Worm (Caenorhabditis elegans) whole organism, L4 larva: ENCODE results near the gene srw-2.

Experiments
- D1046.2 ChIP-seq: fragments of 200-800 bp; sonication (Bioruptor generic); IDR thresholded peaks from 2 replicates; pipeline ENCODE4 v1.3.6; 2022; ENCODE audit warnings: missing genetic modification characterization, missing compliant biosample characterization
- F26F4.8 ChIP-seq: fragments of 200-800 bp; sonication (Bioruptor generic); conservative IDR thresholded peaks from 2 replicates; pipeline ENCODE4 v1.3.6; 2022; ENCODE audit warnings: missing genetic modification characterization, missing compliant biosample characterization
- F49E8.2 ChIP-seq: sonication (generic microtip); optimal IDR thresholded peaks from 2 replicates; lab custom pipeline; 2016; ENCODE audit warnings: missing compliant biosample characterization, mild to moderate bottlenecking, missing genetic modification characterization, borderline replicate concordance
- aha-1 ChIP-seq: fragments of 150-350 bp; peaks from one replicate; lab custom pipeline; 2014; ENCODE audit warnings: missing biosample characterization, missing genetic modification characterization
- aly-2 ChIP-seq: sonication (generic microtip); optimal IDR thresholded peaks from 2 replicates; lab custom pipeline; 2018; ENCODE audit warnings: missing biosample characterization, missing genetic modification characterization
- arid-1 ChIP-seq: fragments of 200-800 bp; sonication (Bioruptor generic); conservative IDR thresholded peaks from 2 replicates; pipeline ENCODE4 v1.3.6; 2022; ENCODE audit warnings: missing genetic modification reagents, missing genetic modification characterization, missing compliant biosample characterization
- attf-4 ChIP-seq: sonication (generic microtip); optimal IDR thresholded peaks from 3 replicates; lab custom pipeline; 2017; ENCODE audit warnings: missing biosample characterization, missing genetic modification characterization
- ces-1 ChIP-seq: fragments of 150-350 bp; sonication (generic microtip); optimal IDR thresholded peaks from 4 replicates; lab custom pipeline; 2014; ENCODE audit warnings: missing biosample characterization, missing genetic modification reagents, missing genetic modification characterization
- daf-16 ChIP-seq, 3 experiments: sonication (generic microtip); optimal IDR thresholded peaks; 2 replicates each; lab custom pipeline; 2016 to 2017; ENCODE audit warnings: missing genetic modification characterization in 3 of 3, missing genetic modification reagents in 3 of 3, mild to moderate bottlenecking in 2 of 3, missing compliant biosample characterization in 2 of 3, missing biosample characterization in 1 of 3, moderate library complexity in 1 of 3
- daf-19 ChIP-seq: fragments of 200-800 bp; sonication (Bioruptor generic); conservative IDR thresholded peaks from 2 replicates; pipeline ENCODE4 v1.3.6; 2022; ENCODE audit warnings: missing genetic modification characterization, missing compliant biosample characterization
- dmd-6 ChIP-seq: fragments of 200-800 bp; sonication (Bioruptor generic); IDR thresholded peaks from 2 replicates; pipeline ENCODE4 v1.3.6; 2022; ENCODE audit warnings: missing genetic modification reagents, missing genetic modification characterization, missing compliant biosample characterization
- dmd-8 ChIP-seq: fragments of 200-800 bp; sonication (Bioruptor generic); IDR thresholded peaks from 2 replicates; pipeline ENCODE4 v1.3.6; 2022; ENCODE audit warnings: missing genetic modification characterization, missing compliant biosample characterization
- dve-1 ChIP-seq: sonication (generic microtip); optimal IDR thresholded peaks from 2 replicates; lab custom pipeline; 2017; ENCODE audit warnings: antibody characterized with exemption, mild to moderate bottlenecking, missing genetic modification characterization, missing compliant biosample characterization; ENCODE audit not compliant: insufficient read depth
- gei-8 ChIP-seq: fragments of 200-800 bp; sonication (Bioruptor generic); optimal IDR thresholded peaks from 2 replicates; lab custom pipeline; 2018; ENCODE audit warnings: mild to moderate bottlenecking, missing genetic modification characterization, missing compliant biosample characterization
- hif-1 ChIP-seq, 2 experiments: sonication (generic microtip); optimal IDR thresholded peaks; 2 replicates each; lab custom pipeline; 2016 to 2017; ENCODE audit warnings: missing compliant biosample characterization in 2 of 2, missing genetic modification characterization in 2 of 2, missing genetic modification reagents in 2 of 2, missing genotype in 2 of 2, mild to moderate bottlenecking in 1 of 2
- lin-1 ChIP-seq: fragments of 200-800 bp; sonication (Bioruptor generic); IDR thresholded peaks from 2 replicates; pipeline ENCODE4 v1.3.6; 2022; ENCODE audit warnings: missing genetic modification reagents, missing genetic modification characterization, missing compliant biosample characterization
- lin-15B ChIP-seq: fragments of 150-350 bp; sonication (generic microtip); optimal IDR thresholded peaks from 3 replicates; lab custom pipeline; 2014; ENCODE audit warnings: missing biosample characterization, missing genetic modification characterization
- lin-29 ChIP-seq: fragments of 200-800 bp; sonication (Bioruptor generic); IDR thresholded peaks from 2 replicates; pipeline ENCODE4 v1.3.6; 2022; ENCODE audit warnings: missing genetic modification reagents, missing genetic modification characterization, missing compliant biosample characterization
- lir-3 ChIP-seq: sonication (generic microtip); optimal IDR thresholded peaks from 2 replicates; lab custom pipeline; 2016; ENCODE audit warnings: mild to moderate bottlenecking, missing genetic modification characterization, missing compliant biosample characterization
- madf-5 ChIP-seq, 2 experiments: fragments of 200-800 bp; sonication (Bioruptor generic); IDR thresholded peaks; 2 replicates each; pipeline ENCODE4 v1.3.6; 2022; ENCODE audit warnings: missing compliant biosample characterization in 2 of 2, missing genetic modification characterization in 2 of 2
- mdt-29 ChIP-seq: fragments of 200-800 bp; sonication (Bioruptor generic); IDR thresholded peaks from 2 replicates; pipeline ENCODE4 v1.3.6; 2022; ENCODE audit warnings: missing genetic modification reagents, missing genetic modification characterization, missing compliant biosample characterization
- mxl-3 ChIP-seq: fragments of 200-800 bp; sonication (Bioruptor generic); optimal IDR thresholded peaks from 2 replicates; lab custom pipeline; 2018; ENCODE audit warnings: mild to moderate bottlenecking, missing genetic modification characterization, missing compliant biosample characterization
- nhr-10 ChIP-seq: fragments of 150-350 bp; optimal IDR thresholded peaks from 2 replicates; lab custom pipeline; 2014; ENCODE audit warnings: missing biosample characterization, missing genetic modification characterization
- nhr-102 ChIP-seq: sonication (generic microtip); optimal IDR thresholded peaks from 2 replicates; lab custom pipeline; 2016; ENCODE audit warnings: mild to moderate bottlenecking, missing genetic modification characterization, moderate library complexity, missing compliant biosample characterization
- nhr-11 ChIP-seq: fragments of 150-350 bp; optimal IDR thresholded peaks from 2 replicates; lab custom pipeline; 2014; ENCODE audit warnings: missing biosample characterization, missing genetic modification characterization
- nhr-111 ChIP-seq: fragments of 200-800 bp; sonication (Bioruptor generic); optimal IDR thresholded peaks from 2 replicates; lab custom pipeline; 2018; ENCODE audit warnings: mild to moderate bottlenecking, missing genetic modification characterization, missing compliant biosample characterization
- nhr-28 ChIP-seq: fragments of 150-350 bp; optimal IDR thresholded peaks from 2 replicates; lab custom pipeline; 2014; ENCODE audit warnings: missing biosample characterization, missing genetic modification characterization
- nhr-41 ChIP-seq: fragments of 200-800 bp; sonication (Bioruptor generic); IDR thresholded peaks from 2 replicates; pipeline ENCODE4 v1.3.6; 2022; ENCODE audit warnings: missing genetic modification reagents, missing genetic modification characterization, missing compliant biosample characterization
- nhr-6 ChIP-seq: fragments of 150-350 bp; optimal IDR thresholded peaks from 2 replicates; lab custom pipeline; 2014; ENCODE audit warnings: missing biosample characterization, missing genetic modification characterization
- nhr-77 ChIP-seq: fragments of 150-350 bp; optimal IDR thresholded peaks from 2 replicates; lab custom pipeline; 2014; ENCODE audit warnings: missing biosample characterization, missing genetic modification characterization
- pha-4 ChIP-seq, 2 experiments: fragments of 150-350 bp in 1 of 2; fragments of 200-800 bp in 1 of 2; sonication (Bioruptor generic) in 1 of 2; IDR thresholded peaks in 1 of 2; optimal IDR thresholded peaks in 1 of 2; 2 replicates each; pipeline versions ENCODE4 v1.3.6 to Lab custom; 2014 to 2022; ENCODE audit warnings: missing genetic modification characterization in 2 of 2, missing genetic modification reagents in 2 of 2, missing biosample characterization in 1 of 2, missing compliant biosample characterization in 1 of 2
- php-3 ChIP-seq: fragments of 200-800 bp; sonication (Bioruptor generic); IDR thresholded peaks from 2 replicates; pipeline ENCODE4 v1.3.6; 2022; ENCODE audit warnings: missing genetic modification reagents, missing genetic modification characterization, missing compliant biosample characterization
- pqm-1 ChIP-seq: sonication (generic microtip); optimal IDR thresholded peaks from 2 replicates; lab custom pipeline; 2017; ENCODE audit warnings: missing biosample characterization, missing genetic modification characterization
- skn-1 ChIP-seq: fragments of 150-350 bp; optimal IDR thresholded peaks from 2 replicates; lab custom pipeline; 2014; ENCODE audit warnings: missing biosample characterization, missing genetic modification characterization
- spr-3 ChIP-seq: fragments of 200-800 bp; sonication (Bioruptor generic); optimal IDR thresholded peaks from 2 replicates; lab custom pipeline; 2018; ENCODE audit warnings: mild to moderate bottlenecking, missing genetic modification characterization, missing compliant biosample characterization
- unc-130 ChIP-seq: sonication (generic microtip); optimal IDR thresholded peaks from 2 replicates; lab custom pipeline; 2016; ENCODE audit warnings: missing genetic modification reagents, missing genetic modification characterization, missing compliant biosample characterization
- unc-39 ChIP-seq: sonication (generic microtip); optimal IDR thresholded peaks from 2 replicates; lab custom pipeline; 2017; ENCODE audit warnings: missing biosample characterization, missing genetic modification characterization
- unc-62 ChIP-seq, 3 experiments: fragments of 150-350 bp in 1 of 3; sonication (generic microtip); optimal IDR thresholded peaks in 2 of 3; peaks in 1 of 3; 1 replicate in 1 of 3; 2 replicates in 2 of 3; lab custom pipeline; 2014 to 2017; ENCODE audit warnings: missing biosample characterization in 3 of 3, missing genetic modification characterization in 3 of 3, missing genetic modification reagents in 3 of 3, missing genotype in 1 of 3
- vab-7 ChIP-seq: fragments of 200-800 bp; sonication (Bioruptor generic); IDR thresholded peaks from 2 replicates; pipeline ENCODE4 v1.3.6; 2022; ENCODE audit warnings: missing genetic modification reagents, missing genetic modification characterization, missing compliant biosample characterization
- zfp-2 ChIP-seq: sonication (generic microtip); optimal IDR thresholded peaks from 2 replicates; lab custom pipeline; 2016; ENCODE audit warnings: mild to moderate bottlenecking, missing genetic modification characterization, missing compliant biosample characterization

srw-2 gene

DNA sequence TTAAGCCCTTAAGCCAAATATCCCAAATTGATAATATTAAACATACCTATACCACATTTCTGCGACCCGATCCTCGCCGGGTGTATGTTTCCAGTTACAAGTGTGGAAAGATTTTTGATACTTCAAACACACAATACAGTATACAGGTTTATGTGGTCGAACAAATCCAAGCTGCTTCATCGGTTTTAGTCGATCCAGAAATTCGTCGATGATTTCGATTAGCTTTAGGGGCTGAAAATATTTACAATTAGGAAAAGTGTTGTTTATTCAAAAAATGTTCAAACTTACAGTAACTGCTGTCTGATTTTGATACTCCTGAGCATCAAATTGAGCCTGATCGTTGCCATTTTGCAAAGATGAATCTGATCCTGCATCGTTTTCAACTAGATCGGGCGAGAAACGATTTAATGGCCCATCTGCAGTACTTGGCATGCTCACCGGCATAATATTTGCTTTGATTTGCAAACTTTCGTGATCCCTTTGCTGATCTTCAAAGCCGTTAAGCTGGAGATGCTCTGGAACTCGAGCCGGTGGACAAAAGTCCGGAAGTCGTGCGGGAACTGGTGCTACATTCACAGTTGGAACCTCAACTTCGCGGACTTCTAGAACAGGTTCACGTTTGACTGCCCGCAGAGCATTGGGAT lies 45.6 kb downstream of the srw-2 start:
- TF ChIP-seq unc-62 (GFP tag; optimal IDR thresholded peaks at IDR 0.05 in 1 of 2; lab: Kevin White, UChicago) (peak in 1 of 2 experiments; percentile 76), unc-62 (tag; optimal IDR thresholded peaks at IDR 0.05; lab: Kevin White, UChicago) (no peak), php-3 (0 out of 2 replicates have a peak, but pooled peaks have one; percentile 13), aha-1 (tag; lab: Kevin White, UChicago) (peak; percentile 65), vab-7 (GFP tag; lab: Robert Waterston, UW) (no peak)

DNA sequence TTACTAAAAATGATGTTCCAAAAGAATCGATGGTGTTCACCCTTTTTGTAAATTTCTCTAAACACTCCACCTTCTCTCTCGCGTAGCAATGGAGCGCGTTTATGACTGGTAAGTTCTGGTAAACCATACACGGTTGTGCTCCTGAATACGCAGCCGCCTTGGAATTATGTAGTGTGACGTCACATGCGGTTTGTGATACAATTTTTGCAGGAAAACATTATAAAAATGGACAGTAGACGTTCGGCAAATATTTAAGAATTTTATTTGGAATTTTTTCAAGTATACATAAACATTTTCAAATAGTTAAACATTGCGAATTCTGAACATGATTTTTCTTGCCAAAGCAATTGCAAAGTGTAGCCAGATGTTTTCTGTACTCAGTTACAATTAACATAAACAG lies 46.8 kb downstream of the srw-2 start, which contains the start of gene F37B4.10:
Gene F37B4.10 (minus strand): TSS at position 101 of the 400 bp plus-strand sequence.
- no peak for TF ChIP-seq ces-1 (GFP tag; lab: Kevin White, UChicago)
- TF ChIP-seq D1046.2 (GFP tag; lab: Robert Waterston, UW), result no peak
- no peak for TF ChIP-seq nhr-6 (tag; lab: Kevin White, UChicago)
- TF ChIP-seq nhr-28 (tag; lab: Kevin White, UChicago), result peak; percentile 12
- no peak for TF ChIP-seq spr-3 (GFP tag; lab: Kevin White, UChicago)
- TF ChIP-seq skn-1 (tag; lab: Kevin White, UChicago), result no peak
- no peak for TF ChIP-seq daf-16 (GFP tag; optimal IDR thresholded peaks at IDR 0.05; lab: Kevin White, UChicago)
- peak; percentile 16 for TF ChIP-seq daf-16 (tag; optimal IDR thresholded peaks at IDR 0.05; lab: Kevin White, UChicago)
- TF ChIP-seq unc-62 (GFP tag; optimal IDR thresholded peaks at IDR 0.05 in 1 of 2; lab: Kevin White, UChicago), result peak in 1 of 2 experiments; percentile 82
- no peak for TF ChIP-seq unc-62 (tag; optimal IDR thresholded peaks at IDR 0.05; lab: Kevin White, UChicago)

DNA sequence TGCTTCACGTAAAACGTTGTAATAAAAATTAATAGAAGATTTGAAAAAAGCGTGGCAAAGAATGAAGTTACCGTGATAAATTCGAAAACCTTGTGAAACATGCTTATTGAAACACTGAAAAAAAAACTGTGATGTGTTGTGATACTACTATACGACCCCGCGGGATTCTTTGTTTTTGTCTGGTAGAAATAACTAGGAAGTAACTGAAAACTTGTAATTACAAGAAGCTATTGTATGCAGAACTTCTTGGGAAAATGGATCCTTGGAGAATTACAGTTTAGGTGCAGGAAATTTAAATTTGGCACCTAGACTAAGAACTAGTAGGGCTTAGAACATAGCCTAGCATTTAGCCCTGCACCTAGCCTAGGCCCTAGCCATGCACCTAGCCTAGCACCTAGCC lies 49.1 kb downstream of the srw-2 start, which contains the start of gene str-39:
Gene str-39 (minus strand): TSS at position 101 of the 400 bp plus-strand sequence.
- TF ChIP-seq aha-1 (tag; lab: Kevin White, UChicago) (peak; percentile 63), hif-1 (tag; optimal IDR thresholded peaks at IDR 0.05; lab: Kevin White, UChicago) (no peak), D1046.2 (GFP tag; lab: Robert Waterston, UW) (no peak), dmd-6 (no peak), mxl-3 (GFP tag; lab: Kevin White, UChicago) (no peak), unc-130 (GFP tag; lab: Kevin White, UChicago) (no peak), pha-4 (GFP tag; IDR thresholded peaks at IDR 0.05; lab: Robert Waterston, UW) (no peak), pha-4 (tag; optimal IDR thresholded peaks at IDR 0.05; lab: Kevin White, UChicago) (no peak), nhr-41 (no peak), aly-2 (tag; lab: Kevin White, UChicago) (no peak), dmd-8 (GFP tag; lab: Robert Waterston, UW) (0 out of 2 replicates have a peak, but pooled peaks have one; percentile 47)
- TF ChIP-seq, all 104 proteins: peak for 2

DNA sequence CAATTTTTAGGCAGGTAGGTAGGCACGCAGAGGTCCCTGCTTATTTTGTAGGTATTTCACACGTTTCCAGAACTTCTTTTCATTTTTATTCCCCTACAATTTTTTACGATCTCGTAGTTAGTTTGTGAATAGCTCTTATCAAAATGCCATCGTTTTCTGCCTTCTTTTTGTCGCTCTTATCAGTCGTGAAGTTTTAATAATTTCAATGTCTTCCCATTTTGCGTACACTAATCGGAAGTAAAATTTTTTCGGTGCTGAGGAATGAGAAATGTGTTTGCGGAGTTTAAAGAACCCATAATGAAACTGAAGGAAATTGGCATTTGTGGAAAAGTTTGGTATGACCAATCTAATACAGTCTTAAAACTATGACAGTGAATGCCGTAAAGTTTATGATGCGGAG lies 49.7 kb downstream of the srw-2 start:
- TF ChIP-seq attf-4 (tag; lab: Kevin White, UChicago), result no peak
- TF ChIP-seq pqm-1 (tag; lab: Kevin White, UChicago), result peak; percentile 74
- TF ChIP-seq nhr-10 (tag; lab: Kevin White, UChicago), result no peak
- no peak for TF ChIP-seq lin-1 (GFP tag; lab: Robert Waterston, UW)
- TF ChIP-seq unc-62 (GFP tag; optimal IDR thresholded peaks at IDR 0.05 in 1 of 2; lab: Kevin White, UChicago), result peak in 1 of 2 experiments; percentile 70
- no peak for TF ChIP-seq unc-62 (tag; optimal IDR thresholded peaks at IDR 0.05; lab: Kevin White, UChicago)
- TF ChIP-seq lin-15B (tag; lab: Kevin White, UChicago), result no peak
- no peak for TF ChIP-seq F49E8.2
- TF ChIP-seq nhr-28 (tag; lab: Kevin White, UChicago), result peak; percentile 86
- TF ChIP-seq daf-19 (GFP tag; lab: Robert Waterston, UW), result no peak
- no peak for TF ChIP-seq lir-3 (tag; lab: Kevin White, UChicago)
- TF ChIP-seq ces-1 (GFP tag; lab: Kevin White, UChicago), result no peak
- peak; percentile 66 for TF ChIP-seq dmd-6
- TF ChIP-seq F26F4.8 (GFP tag; lab: Robert Waterston, UW), result no peak
- no peak for TF ChIP-seq lin-29
- peak; percentile 75 for TF ChIP-seq php-3
- TF ChIP-seq gei-8 (GFP tag; lab: Kevin White, UChicago), result no peak
- no peak for TF ChIP-seq madf-5 (GFP tag; IDR thresholded peaks at IDR 0.05; lab: Robert Waterston, UW)
- no peak for TF ChIP-seq nhr-11 (tag; lab: Kevin White, UChicago)
- no peak for TF ChIP-seq nhr-102 (tag; lab: Kevin White, UChicago)
- TF ChIP-seq nhr-111 (GFP tag; lab: Kevin White, UChicago), result no peak
- no peak for TF ChIP-seq arid-1 (GFP tag; lab: Robert Waterston, UW)
- peak; percentile 17 for TF ChIP-seq nhr-77 (tag; lab: Kevin White, UChicago)
- TF ChIP-seq mdt-29 (GFP tag; lab: Robert Waterston, UW), result no peak
- TF ChIP-seq unc-39 (tag; lab: Kevin White, UChicago), result no peak
- TF ChIP-seq zfp-2, result no peak
- TF ChIP-seq daf-16 (GFP tag; optimal IDR thresholded peaks at IDR 0.05; lab: Kevin White, UChicago), result no peak
- peak; percentile 31 for TF ChIP-seq daf-16 (tag; optimal IDR thresholded peaks at IDR 0.05; lab: Kevin White, UChicago)
- peak; percentile 47 for TF ChIP-seq dve-1 (tag; lab: Kevin White, UChicago)
